Worm (Caenorhabditis elegans) whole organism, L1 larva: ENCODE data around the gene C37C3.1.
A peak's percentile ranks its signal among the peaks of the same experiment; 100 is the strongest.

Experiments used
- C34B4.2 ChIP-seq: sonication (generic microtip); optimal IDR thresholded peaks from 2 replicates; lab custom pipeline; 2017; ENCODE audit warnings: mild to moderate bottlenecking, missing genetic modification characterization, missing compliant biosample characterization
- F16B12.6 ChIP-seq: fragments of 150-350 bp; optimal IDR thresholded peaks from 2 replicates; lab custom pipeline; 2014; ENCODE audit warnings: missing biosample characterization, missing genetic modification characterization
- blmp-1 ChIP-seq: fragments of 150-350 bp; optimal IDR thresholded peaks from 2 replicates; lab custom pipeline; 2014; ENCODE audit warnings: missing biosample characterization, missing genetic modification characterization
- ceh-63 ChIP-seq: fragments of 200-800 bp; sonication (Bioruptor generic); optimal IDR thresholded peaks from 2 replicates; lab custom pipeline; 2018; ENCODE audit warnings: mild to moderate bottlenecking, missing genetic modification characterization, missing compliant biosample characterization
- ceh-82 ChIP-seq, 3 experiments: fragments of 150-350 bp in 1 of 3; sonication (generic microtip) in 2 of 3; optimal IDR thresholded peaks; 2 replicates each; lab custom pipeline; 2014 to 2017; ENCODE audit warnings: missing biosample characterization in 3 of 3, missing genetic modification characterization in 3 of 3
- ces-1 ChIP-seq: fragments of 150-350 bp; optimal IDR thresholded peaks from 2 replicates; lab custom pipeline; 2014; ENCODE audit warnings: missing biosample characterization, missing genetic modification reagents, missing genetic modification characterization
- dpl-1 ChIP-seq, 3 experiments: fragments of 150-350 bp in 2 of 3; sonication (generic microtip) in 1 of 3; optimal IDR thresholded peaks; 2 replicates each; lab custom pipeline; 2014 to 2017; ENCODE audit warnings: missing biosample characterization in 3 of 3, missing genetic modification characterization in 3 of 3, missing genetic modification reagents in 3 of 3
- dsc-1 ChIP-seq: sonication (generic microtip); optimal IDR thresholded peaks from 2 replicates; lab custom pipeline; 2016; ENCODE audit warnings: mild to moderate bottlenecking, missing genetic modification characterization, missing compliant biosample characterization
- efl-1 ChIP-seq, 4 experiments: fragments of 150-350 bp; optimal IDR thresholded peaks in 3 of 4; peaks in 1 of 4; 1 replicate in 1 of 4; 2 replicates in 3 of 4; lab custom pipeline; 2014; ENCODE audit warnings: missing biosample characterization in 2 of 4, missing genetic modification characterization in 2 of 4, missing genetic modification reagents in 2 of 4
- ets-5 ChIP-seq: fragments of 200-800 bp; sonication (Bioruptor generic); IDR thresholded peaks from 2 replicates; pipeline ENCODE4 v1.3.6; 2022; ENCODE audit warnings: missing genetic modification characterization, missing compliant biosample characterization
- fkh-10 ChIP-seq: sonication (generic microtip); optimal IDR thresholded peaks from 2 replicates; lab custom pipeline; 2017; ENCODE audit warnings: missing biosample characterization, missing genetic modification reagents, missing genetic modification characterization
- fos-1 ChIP-seq: fragments of 150-350 bp; optimal IDR thresholded peaks from 2 replicates; lab custom pipeline; 2014; ENCODE audit warnings: missing biosample characterization, missing genetic modification characterization
- grh-1 ChIP-seq: fragments of 200-800 bp; sonication (Bioruptor generic); IDR thresholded peaks from 2 replicates; pipeline ENCODE4 v1.3.6; 2022; ENCODE audit warnings: missing genetic modification reagents, missing genetic modification characterization, missing compliant biosample characterization
- hlh-4 ChIP-seq: sonication (generic microtip); optimal IDR thresholded peaks from 2 replicates; lab custom pipeline; 2016; ENCODE audit warnings: mild to moderate bottlenecking, missing genetic modification characterization, missing compliant biosample characterization
- hpl-2 ChIP-seq: fragments of 150-350 bp; optimal IDR thresholded peaks from 2 replicates; lab custom pipeline; 2014; ENCODE audit warnings: missing biosample characterization, missing genetic modification reagents, missing genetic modification characterization
- irx-1 ChIP-seq: sonication (generic microtip); optimal IDR thresholded peaks from 2 replicates; lab custom pipeline; 2016; ENCODE audit warnings: missing genetic modification characterization, missing compliant biosample characterization
- isw-1 ChIP-seq: fragments of 200-800 bp; sonication (Bioruptor generic); IDR thresholded peaks from 2 replicates; pipeline ENCODE4 v1.3.6; 2022; ENCODE audit warnings: missing genetic modification characterization, missing compliant biosample characterization
- jun-1 ChIP-seq: fragments of 150-350 bp; optimal IDR thresholded peaks from 2 replicates; lab custom pipeline; 2014; ENCODE audit warnings: missing biosample characterization, missing genetic modification reagents, missing genetic modification characterization
- lin-13 ChIP-seq: fragments of 150-350 bp; optimal IDR thresholded peaks from 2 replicates; lab custom pipeline; 2014; ENCODE audit warnings: missing biosample characterization, missing genetic modification reagents, missing genetic modification characterization
- lin-14 ChIP-seq: fragments of 200-800 bp; sonication (Bioruptor generic); optimal IDR thresholded peaks from 2 replicates; lab custom pipeline; 2018; ENCODE audit warnings: mild to moderate bottlenecking, missing genetic modification characterization, moderate library complexity, missing compliant biosample characterization
- lin-35 ChIP-seq, 2 experiments: fragments of 150-350 bp; optimal IDR thresholded peaks; 2 replicates each; lab custom pipeline; 2014; ENCODE audit warnings: missing biosample characterization in 2 of 2, missing genetic modification characterization in 2 of 2, missing genetic modification reagents in 2 of 2
- lin-39 ChIP-seq: fragments of 150-350 bp; optimal IDR thresholded peaks from 2 replicates; lab custom pipeline; 2014; ENCODE audit warnings: missing biosample characterization, missing genetic modification reagents, missing genetic modification characterization
- lsy-2 ChIP-seq, 2 experiments: fragments of 150-350 bp; optimal IDR thresholded peaks; 2 replicates each; lab custom pipeline; 2014; ENCODE audit warnings: missing biosample characterization in 2 of 2, missing genetic modification characterization in 2 of 2
- mab-9 ChIP-seq: fragments of 200-800 bp; sonication (Bioruptor generic); IDR thresholded peaks from 2 replicates; pipeline ENCODE4 v1.3.6; 2022; ENCODE audit warnings: missing genetic modification reagents, missing genetic modification characterization, missing compliant biosample characterization
- mdl-1 ChIP-seq, 2 experiments: fragments of 150-350 bp; optimal IDR thresholded peaks; 2 replicates each; lab custom pipeline; 2014 to 2017; ENCODE audit warnings: missing biosample characterization in 2 of 2, missing genetic modification characterization in 2 of 2, inconsistent platforms in 1 of 2
- mef-2 ChIP-seq: fragments of 150-350 bp; optimal IDR thresholded peaks from 2 replicates; lab custom pipeline; 2014; ENCODE audit warnings: missing biosample characterization, missing genetic modification characterization
- mep-1 ChIP-seq: fragments of 150-350 bp; optimal IDR thresholded peaks from 2 replicates; lab custom pipeline; 2014; ENCODE audit warnings: missing biosample characterization, missing genetic modification characterization
- nhr-11 ChIP-seq: fragments of 150-350 bp; optimal IDR thresholded peaks from 2 replicates; lab custom pipeline; 2014; ENCODE audit warnings: missing biosample characterization, missing genetic modification characterization
- nhr-12 ChIP-seq: sonication (generic microtip); optimal IDR thresholded peaks from 2 replicates; lab custom pipeline; 2017; ENCODE audit warnings: missing biosample characterization, missing genetic modification characterization
- nhr-20 ChIP-seq: sonication (generic microtip); optimal IDR thresholded peaks from 2 replicates; lab custom pipeline; 2016; ENCODE audit warnings: mild to moderate bottlenecking, missing genetic modification characterization, missing compliant biosample characterization
- nhr-237 ChIP-seq: fragments of 150-350 bp; optimal IDR thresholded peaks from 2 replicates; lab custom pipeline; 2014; ENCODE audit warnings: missing biosample characterization, missing genetic modification characterization
- nhr-28 ChIP-seq: fragments of 150-350 bp; optimal IDR thresholded peaks from 2 replicates; lab custom pipeline; 2014; ENCODE audit warnings: missing biosample characterization, missing genetic modification characterization
- nhr-71 ChIP-seq: sonication (generic microtip); optimal IDR thresholded peaks from 2 replicates; lab custom pipeline; 2016; ENCODE audit warnings: mild to moderate bottlenecking, missing genetic modification characterization, moderate library complexity, missing compliant biosample characterization
- nhr-76 ChIP-seq: sonication (generic microtip); optimal IDR thresholded peaks from 2 replicates; lab custom pipeline; 2017; ENCODE audit warnings: missing biosample characterization, missing genetic modification characterization
- nhr-77 ChIP-seq: fragments of 150-350 bp; optimal IDR thresholded peaks from 2 replicates; lab custom pipeline; 2014; ENCODE audit warnings: missing biosample characterization, missing genetic modification characterization
- nhr-84 ChIP-seq: sonication (generic microtip); optimal IDR thresholded peaks from 2 replicates; lab custom pipeline; 2017; ENCODE audit warnings: missing biosample characterization, missing genetic modification characterization
- nhr-85 ChIP-seq: sonication (generic microtip); peaks from one replicate; lab custom pipeline; 2016; ENCODE audit warnings: missing genetic modification characterization, inconsistent platforms, missing compliant biosample characterization
- pqm-1 ChIP-seq: sonication (generic microtip); optimal IDR thresholded peaks from 3 replicates; lab custom pipeline; 2017; ENCODE audit warnings: missing biosample characterization, missing genetic modification characterization
- rnt-1 ChIP-seq: sonication (generic microtip); optimal IDR thresholded peaks from 2 replicates; lab custom pipeline; 2016; ENCODE audit warnings: mild to moderate bottlenecking, missing genetic modification characterization, moderate library complexity, missing compliant biosample characterization
- skn-1 ChIP-seq: fragments of 150-350 bp; optimal IDR thresholded peaks from 2 replicates; lab custom pipeline; 2014; ENCODE audit warnings: missing biosample characterization, missing genetic modification characterization
- snpc-4 ChIP-seq: fragments of 150-350 bp; optimal IDR thresholded peaks from 2 replicates; lab custom pipeline; 2014; ENCODE audit warnings: missing biosample characterization, missing genetic modification characterization
- snu-23 ChIP-seq: sonication (generic microtip); optimal IDR thresholded peaks from 2 replicates; lab custom pipeline; 2016; ENCODE audit warnings: missing genetic modification characterization, missing compliant biosample characterization
- sup-37 ChIP-seq: fragments of 200-800 bp; sonication (Bioruptor generic); optimal IDR thresholded peaks from 2 replicates; lab custom pipeline; 2018; ENCODE audit warnings: mild to moderate bottlenecking, missing genetic modification characterization, missing compliant biosample characterization
- swsn-7 ChIP-seq: sonication (generic microtip); optimal IDR thresholded peaks from 2 replicates; lab custom pipeline; 2016; ENCODE audit warnings: missing genetic modification characterization, missing compliant biosample characterization
- tlp-1 ChIP-seq: fragments of 150-350 bp; optimal IDR thresholded peaks from 2 replicates; lab custom pipeline; 2014; ENCODE audit warnings: missing biosample characterization, missing genetic modification characterization
- unc-130 ChIP-seq: fragments of 150-350 bp; optimal IDR thresholded peaks from 2 replicates; lab custom pipeline; 2017; ENCODE audit warnings: missing biosample characterization, missing genetic modification characterization, inconsistent platforms
- unc-30 ChIP-seq: sonication (generic microtip); optimal IDR thresholded peaks from 2 replicates; lab custom pipeline; 2017; ENCODE audit warnings: missing biosample characterization, missing genetic modification characterization
- unc-62 ChIP-seq: fragments of 150-350 bp; optimal IDR thresholded peaks from 2 replicates; lab custom pipeline; 2014; ENCODE audit warnings: missing biosample characterization, missing genetic modification reagents, missing genetic modification characterization
- unc-86 ChIP-seq: sonication (generic microtip); optimal IDR thresholded peaks from 2 replicates; lab custom pipeline; 2016; ENCODE audit warnings: missing genetic modification characterization, missing compliant biosample characterization
- zag-1 ChIP-seq: fragments of 150-350 bp; optimal IDR thresholded peaks from 2 replicates; lab custom pipeline; 2014; ENCODE audit warnings: missing biosample characterization, missing genetic modification characterization
- ztf-11 ChIP-seq, 2 experiments: sonication (generic microtip); optimal IDR thresholded peaks; 2 replicates each; lab custom pipeline; 2016 to 2017; ENCODE audit warnings: missing genetic modification characterization in 2 of 2, missing biosample characterization in 1 of 2, missing compliant biosample characterization in 1 of 2
- ztf-4 ChIP-seq: fragments of 150-350 bp; optimal IDR thresholded peaks from 2 replicates; lab custom pipeline; 2014; ENCODE audit warnings: missing biosample characterization, missing genetic modification characterization

The C37C3.1 gene

ce11 chrV:7848251-7848650 lies 9.5 kb upstream of the C37C3.1 start:
- no peak for TF ChIP-seq zag-1 (tag; lab: Kevin White, UChicago)
- TF ChIP-seq mab-9 (GFP tag; lab: Robert Waterston, UW): no peak
- TF ChIP-seq unc-62 (GFP tag; lab: Kevin White, UChicago): no peak
- no peak for TF ChIP-seq swsn-7 (tag; lab: Kevin White, UChicago)
- TF ChIP-seq isw-1 (GFP tag; lab: Robert Waterston, UW): no peak
- no peak for TF ChIP-seq mef-2 (tag; lab: Kevin White, UChicago)
- TF ChIP-seq ces-1 (GFP tag; lab: Kevin White, UChicago): no peak
- no peak for TF ChIP-seq rnt-1
- TF ChIP-seq ceh-82 (tag; optimal IDR thresholded peaks at IDR 0.05; lab: Kevin White, UChicago): no peak
- TF ChIP-seq mdl-1 (tag; optimal IDR thresholded peaks at IDR 0.05; lab: Kevin White, UChicago): peak in 1 of 2 experiments; percentile 69
- TF ChIP-seq snu-23 (GFP tag; lab: Kevin White, UChicago): peak; percentile 32
- TF ChIP-seq irx-1 (tag; lab: Kevin White, UChicago): no peak
- no peak for TF ChIP-seq pqm-1 (tag; lab: Kevin White, UChicago)
- TF ChIP-seq F16B12.6: no peak
- no peak for TF ChIP-seq lin-39 (tag; lab: Kevin White, UChicago)
- TF ChIP-seq sup-37 (GFP tag; lab: Kevin White, UChicago): no peak
- no peak for TF ChIP-seq ztf-4 (tag; lab: Kevin White, UChicago)
- TF ChIP-seq lsy-2 (tag; optimal IDR thresholded peaks at IDR 0.05; lab: Kevin White, UChicago): no peak
- TF ChIP-seq skn-1: no peak
- no peak for TF ChIP-seq ceh-63 (GFP tag; lab: Kevin White, UChicago)
- TF ChIP-seq ets-5 (GFP tag; lab: Robert Waterston, UW): no peak
- no peak for TF ChIP-seq tlp-1 (tag; lab: Kevin White, UChicago)
- no peak for TF ChIP-seq unc-86
- TF ChIP-seq nhr-84 (tag; lab: Kevin White, UChicago): no peak
- TF ChIP-seq efl-1 (optimal IDR thresholded peaks at IDR 0.05; lab: Kevin White, UChicago): no peak
- TF ChIP-seq efl-1 (GFP tag; optimal IDR thresholded peaks at IDR 0.05 in 1 of 2; lab: Kevin White, UChicago): no peak
- no peak for TF ChIP-seq unc-30
- peak; percentile 13 for TF ChIP-seq unc-130
- TF ChIP-seq blmp-1 (tag; lab: Kevin White, UChicago): peak; percentile 77
- no peak for TF ChIP-seq lin-13 (GFP tag; lab: Kevin White, UChicago)
- TF ChIP-seq nhr-20 (tag; lab: Kevin White, UChicago): peak; percentile 42
- peak; percentile 48 for TF ChIP-seq mep-1 (tag; lab: Kevin White, UChicago)
- no peak for TF ChIP-seq nhr-237 (tag; lab: Kevin White, UChicago)
- no peak for TF ChIP-seq ztf-11 (tag; optimal IDR thresholded peaks at IDR 0.05; lab: Kevin White, UChicago)
- no peak for TF ChIP-seq jun-1
- no peak for TF ChIP-seq grh-1 (GFP tag; lab: Robert Waterston, UW)
- TF ChIP-seq nhr-71 (tag; lab: Kevin White, UChicago): peak; percentile 9
- TF ChIP-seq snpc-4 (tag; lab: Kevin White, UChicago): no peak
- no peak for TF ChIP-seq dpl-1 (GFP tag; optimal IDR thresholded peaks at IDR 0.05; lab: Kevin White, UChicago)
- no peak for TF ChIP-seq nhr-28 (tag; lab: Kevin White, UChicago)
- no peak for TF ChIP-seq hpl-2 (GFP tag; lab: Kevin White, UChicago)
- TF ChIP-seq nhr-85 (tag; lab: Kevin White, UChicago): peak; percentile 12
- TF ChIP-seq lin-35 (GFP tag; optimal IDR thresholded peaks at IDR 0.05; lab: Kevin White, UChicago): peak in 1 of 2 experiments; percentile 54
- TF ChIP-seq nhr-11 (tag; lab: Kevin White, UChicago): no peak
- no peak for TF ChIP-seq dsc-1 (tag; lab: Kevin White, UChicago)
- TF ChIP-seq fkh-10: no peak
- TF ChIP-seq fos-1 (tag; lab: Kevin White, UChicago): no peak
- TF ChIP-seq lin-14 (GFP tag; lab: Kevin White, UChicago): peak; percentile 51
- TF ChIP-seq nhr-76: no peak
- TF ChIP-seq hlh-4 (tag; lab: Kevin White, UChicago): no peak
- TF ChIP-seq C34B4.2 (tag; lab: Kevin White, UChicago): no peak
- TF ChIP-seq nhr-12: no peak
- TF ChIP-seq nhr-77: no peak
- TF ChIP-seq, all 84 proteins: peak for 10
